Worm (Caenorhabditis elegans) whole organism, young adult: ENCODE data around the gene C36E8.6.

Experiments used
- F57C9.4 ChIP-seq: sonication (generic microtip); optimal IDR thresholded peaks from 2 replicates; lab custom pipeline; 2017; ENCODE audit warnings: mild to moderate bottlenecking, missing genetic modification characterization, missing compliant biosample characterization
- ama-1 ChIP-seq, 3 experiments: fragments of 150-350 bp in 1 of 3; sonication (generic microtip) in 2 of 3; optimal IDR thresholded peaks; 2 replicates each; lab custom pipeline; 2014 to 2018; ENCODE audit warnings: missing biosample characterization in 2 of 3, missing genetic modification characterization in 2 of 3, missing genetic modification reagents in 2 of 3
- gei-17 ChIP-seq: fragments of 200-800 bp; sonication (Bioruptor generic); optimal IDR thresholded peaks from 2 replicates; lab custom pipeline; 2018; ENCODE audit warnings: mild to moderate bottlenecking, missing genetic modification characterization, missing compliant biosample characterization
- nhr-80 ChIP-seq: sonication (generic microtip); optimal IDR thresholded peaks from 2 replicates; lab custom pipeline; 2016; ENCODE audit warnings: missing genetic modification characterization, missing compliant biosample characterization
- pha-4 ChIP-seq: fragments of 150-350 bp; sonication (generic microtip); optimal IDR thresholded peaks from 2 replicates; lab custom pipeline; 2014; ENCODE audit warnings: missing biosample characterization, missing genetic modification reagents, missing genetic modification characterization
- sptf-2 ChIP-seq: fragments of 200-800 bp; sonication (Bioruptor generic); optimal IDR thresholded peaks from 2 replicates; lab custom pipeline; 2018; ENCODE audit warnings: mild to moderate bottlenecking, missing genetic modification characterization, missing compliant biosample characterization
- unc-62 ChIP-seq: fragments of 150-350 bp; optimal IDR thresholded peaks from 2 replicates; lab custom pipeline; 2014; ENCODE audit warnings: missing biosample characterization, missing genetic modification reagents, missing genetic modification characterization
- xnd-1 ChIP-seq: sonication (generic microtip); optimal IDR thresholded peaks from 2 replicates; lab custom pipeline; 2016; ENCODE audit warnings: missing genotype, missing genetic modification reagents, missing genetic modification characterization, missing compliant biosample characterization
- zfh-2 ChIP-seq: fragments of 200-800 bp; sonication (Bioruptor generic); conservative IDR thresholded peaks from 2 replicates; pipeline ENCODE4 v1.3.6; 2022; ENCODE audit warnings: missing genetic modification reagents, missing genetic modification characterization, missing compliant biosample characterization
- ztf-22 ChIP-seq: fragments of 200-800 bp; sonication (Bioruptor generic); optimal IDR thresholded peaks from 2 replicates; lab custom pipeline; 2018; ENCODE audit warnings: mild to moderate bottlenecking, missing genetic modification characterization, moderate library complexity, missing compliant biosample characterization

DNA sequence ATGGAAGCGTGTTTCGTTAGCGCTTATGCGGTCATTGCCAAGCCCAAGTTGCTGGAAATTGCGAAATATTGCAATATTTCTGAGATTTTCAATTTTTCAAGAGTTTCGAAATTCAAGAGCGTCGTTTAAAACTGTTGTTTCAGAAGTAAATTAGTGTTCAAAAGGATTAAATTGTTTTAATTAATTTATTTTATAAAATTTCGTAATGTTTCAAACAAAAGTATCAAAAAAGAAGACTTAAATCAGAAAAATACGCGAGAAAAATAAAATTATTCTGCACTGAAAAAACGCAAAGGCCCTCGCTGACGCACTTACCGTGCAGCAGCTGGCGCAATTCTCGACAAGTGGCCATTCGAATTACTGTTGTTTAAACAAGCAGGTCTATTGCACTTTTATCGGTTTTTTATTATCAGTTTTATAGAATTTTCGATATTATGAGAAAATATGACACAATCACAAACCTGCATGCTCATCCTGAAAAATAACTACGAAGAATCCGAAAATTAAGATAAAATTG, 16.3 kb downstream of the C36E8.6 start, which contains the start of gene tif-1A:
- TF ChIP-seq F57C9.4 (tag; lab: Kevin White, UChicago) (no peak), zfh-2 (no peak), unc-62 (GFP tag; lab: Kevin White, UChicago) (peak; percentile 4), xnd-1 (peak; percentile 19), nhr-80 (tag; lab: Kevin White, UChicago) (peak; percentile 87), gei-17 (GFP tag; lab: Kevin White, UChicago) (no peak), pha-4 (peak; percentile 56), sptf-2 (GFP tag; lab: Kevin White, UChicago) (no peak), ama-1 (optimal IDR thresholded peaks at IDR 0.05; lab: Kevin White, UChicago) (no peak), ama-1 (GFP tag; optimal IDR thresholded peaks at IDR 0.05; lab: Kevin White, UChicago) (no peak), ztf-22 (GFP tag; lab: Kevin White, UChicago) (no peak)
